Worm (Caenorhabditis elegans) whole organism, midembryonic: ENCODE results near the gene nlp-53.

Experiments
- T22C8.4 ChIP-seq: fragments of 200-800 bp; sonication (Bioruptor generic); IDR thresholded peaks from 2 replicates; pipeline ENCODE4 v1.3.6; 2022; ENCODE audit warnings: missing genetic modification characterization, missing compliant biosample characterization
- cog-1 ChIP-seq: sonication (generic microtip); optimal IDR thresholded peaks from 2 replicates; lab custom pipeline; 2016; ENCODE audit warnings: missing genetic modification characterization, missing compliant biosample characterization
- flt-1 ChIP-seq: fragments of 200-800 bp; sonication (Bioruptor generic); IDR thresholded peaks from 2 replicates; pipeline ENCODE4 v1.3.6; 2022; ENCODE audit warnings: missing genetic modification characterization, missing compliant biosample characterization
- klf-2 ChIP-seq: fragments of 200-800 bp; sonication (Bioruptor generic); conservative IDR thresholded peaks from 2 replicates; pipeline ENCODE4 v1.3.6; 2022; ENCODE audit warnings: missing genetic modification reagents, missing genetic modification characterization, missing compliant biosample characterization
- med-1 ChIP-seq: sonication (generic microtip); optimal IDR thresholded peaks from 2 replicates; lab custom pipeline; 2017; ENCODE audit warnings: missing genetic modification characterization, mild to moderate bottlenecking, missing compliant biosample characterization, antibody characterized with exemption, missing genetic modification reagents; ENCODE audit not compliant: insufficient read depth
- ref-1 ChIP-seq: fragments of 200-800 bp; sonication (Bioruptor generic); conservative IDR thresholded peaks from 2 replicates; pipeline ENCODE4 v1.3.6; 2022; ENCODE audit warnings: missing genetic modification reagents, missing genetic modification characterization, missing compliant biosample characterization
- tab-1 ChIP-seq: fragments of 200-800 bp; sonication (Bioruptor generic); IDR thresholded peaks from 2 replicates; pipeline ENCODE4 v1.3.6; 2022; ENCODE audit warnings: missing genetic modification characterization, missing compliant biosample characterization
- ztf-23 ChIP-seq: fragments of 200-800 bp; sonication (Bioruptor generic); IDR thresholded peaks from 2 replicates; pipeline ENCODE4 v1.3.6; 2022; ENCODE audit warnings: missing genetic modification reagents, missing genetic modification characterization, missing compliant biosample characterization
- ztf-29 ChIP-seq: fragments of 200-800 bp; sonication (Bioruptor generic); IDR thresholded peaks from 2 replicates; pipeline ENCODE4 v1.3.6; 2022; ENCODE audit warnings: missing genetic modification reagents, missing genetic modification characterization, missing compliant biosample characterization

The nlp-53 gene

ce11 chrX:13663641-13664633 is 45.3 kb downstream of the nlp-53 start, which contains the start of gene C04A11.5:
C04A11.5 (plus strand) TSS chrX:13664583.
- TF ChIP-seq ztf-23 (no peak), flt-1 (GFP tag; lab: Robert Waterston, UW) (no peak), ref-1 (no peak), cog-1 (no peak), med-1 (GFP tag; lab: Kevin White, UChicago) (no peak), klf-2 (GFP tag; lab: Robert Waterston, UW) (no peak), tab-1 (GFP tag; lab: Robert Waterston, UW) (no peak), ztf-29 (GFP tag; lab: Robert Waterston, UW) (no peak), T22C8.4 (no peak)

ce11 chrX:13665447-13665846 is 46.8 kb downstream of the nlp-53 start:
- peak; percentile 99 for TF ChIP-seq ztf-29 (GFP tag; lab: Robert Waterston, UW)
- peak; percentile 98 for TF ChIP-seq ztf-23
- TF ChIP-seq ref-1, result peak; percentile 98
- peak; percentile 86 for TF ChIP-seq med-1 (GFP tag; lab: Kevin White, UChicago)
- peak; percentile 100 for TF ChIP-seq tab-1 (GFP tag; lab: Robert Waterston, UW)
- peak; percentile 99 for TF ChIP-seq T22C8.4
- TF ChIP-seq klf-2 (GFP tag; lab: Robert Waterston, UW), result peak; percentile 99
- peak; percentile 98 for TF ChIP-seq cog-1
- peak; percentile 99 for TF ChIP-seq flt-1 (GFP tag; lab: Robert Waterston, UW)

ce11 chrX:13666864-13667263 is 48.2 kb downstream of the nlp-53 start:
- no peak for TF ChIP-seq tab-1 (GFP tag; lab: Robert Waterston, UW)
- no peak for TF ChIP-seq med-1 (GFP tag; lab: Kevin White, UChicago)
- no peak for TF ChIP-seq klf-2 (GFP tag; lab: Robert Waterston, UW)
- TF ChIP-seq flt-1 (GFP tag; lab: Robert Waterston, UW), result no peak
- no peak for TF ChIP-seq ztf-23
- TF ChIP-seq cog-1, result no peak
- no peak for TF ChIP-seq ref-1
- TF ChIP-seq T22C8.4, result no peak
- TF ChIP-seq ztf-29 (GFP tag; lab: Robert Waterston, UW), result no peak

ce11 chrX:13668728-13669127 is 50.1 kb downstream of the nlp-53 start, which contains the start of gene C04A11.2:
C04A11.2 (minus strand) TSS chrX:13668828.
- no peak for TF ChIP-seq ref-1
- TF ChIP-seq ztf-29 (GFP tag; lab: Robert Waterston, UW), result no peak
- TF ChIP-seq tab-1 (GFP tag; lab: Robert Waterston, UW), result no peak
- TF ChIP-seq med-1 (GFP tag; lab: Kevin White, UChicago), result no peak
